Fruit fly (Drosophila melanogaster) whole organism: ENCODE data around the gene CG15458.

ENCODE experiments used
- CG8478 ChIP-seq: fragments of >200 bp; optimal IDR thresholded peaks from 2 replicates; lab custom pipeline; 2018; ENCODE audit warnings: inconsistent platforms
- Dll ChIP-seq: fragments of >200 bp; optimal IDR thresholded peaks from 2 replicates; lab custom pipeline; 2017
- EcR ChIP-seq, 2 experiments: fragments of >200 bp; optimal IDR thresholded peaks; 2 replicates each; lab custom pipeline; 2017; ENCODE audit warnings: missing biosample characterization in 2 of 2, missing genetic modification characterization in 2 of 2, missing genetic modification reagents in 2 of 2
- pan ChIP-seq: fragments of >200 bp; optimal IDR thresholded peaks from 2 replicates; lab custom pipeline; 2017
- psq ChIP-seq: fragments of >200 bp; optimal IDR thresholded peaks from 2 replicates; lab custom pipeline; 2017
- usp ChIP-seq: fragments of >200 bp; optimal IDR thresholded peaks from 2 replicates; lab custom pipeline; 2017; ENCODE audit warnings: missing biosample characterization, missing genetic modification characterization, mixed read lengths

Gene CG15458

dm6 chrX:20389633-20390032 is 24.4 kb downstream of the CG15458 start:
- no peak for TF ChIP-seq pan
- TF ChIP-seq EcR (GFP tag; optimal IDR thresholded peaks at IDR 0.05; lab: Kevin White, UChicago), result no peak
- no peak for TF ChIP-seq usp (GFP tag; lab: Kevin White, UChicago)
- no peak for TF ChIP-seq CG8478 (lab: Kevin White, UChicago)
- no peak for TF ChIP-seq psq (lab: Kevin White, UChicago)
- no peak for TF ChIP-seq Dll (lab: Kevin White, UChicago)

dm6 chrX:20385865-20386264 is 28.1 kb downstream of the CG15458 start:
- TF ChIP-seq psq (lab: Kevin White, UChicago) (no peak), EcR (GFP tag; optimal IDR thresholded peaks at IDR 0.05; lab: Kevin White, UChicago) (no peak)

- TF ChIP-seq pan (no peak), psq (lab: Kevin White, UChicago) (no peak), CG8478 (lab: Kevin White, UChicago) (no peak), usp (GFP tag; lab: Kevin White, UChicago) (no peak), EcR (GFP tag; optimal IDR thresholded peaks at IDR 0.05; lab: Kevin White, UChicago) (no peak), Dll (lab: Kevin White, UChicago) (no peak)
Observed at dm6 chrX:20376422-20376821, 37.6 kb downstream of the CG15458 start, which contains the start of gene CG12679. Gene CG12679, minus strand, starts transcription at chrX:20376522.
